Worm (Caenorhabditis elegans) whole organism, L2 larva: Measurements from ENCODE around the gene spp-14.

ENCODE experiments used
- R02D3.7 ChIP-seq: fragments of 150-350 bp; optimal IDR thresholded peaks from 2 replicates; lab custom pipeline; 2014; ENCODE audit warnings: missing biosample characterization, missing genetic modification characterization
- Y55F3AM.14 ChIP-seq: fragments of 200-800 bp; sonication (Bioruptor generic); optimal IDR thresholded peaks from 2 replicates; lab custom pipeline; 2018; ENCODE audit warnings: mild to moderate bottlenecking, missing genetic modification characterization, missing compliant biosample characterization
- ZK546.5 ChIP-seq: sonication (generic microtip); optimal IDR thresholded peaks from 2 replicates; lab custom pipeline; 2017; ENCODE audit warnings: missing biosample characterization, missing genetic modification characterization
- alr-1 ChIP-seq: fragments of 150-350 bp; optimal IDR thresholded peaks from 2 replicates; lab custom pipeline; 2014; ENCODE audit warnings: missing biosample characterization, missing genetic modification characterization
- ama-1 ChIP-seq: fragments of 150-350 bp; optimal IDR thresholded peaks from 2 replicates; lab custom pipeline; 2018; ENCODE audit warnings: inconsistent platforms
- dmd-4 ChIP-seq: sonication (generic microtip); optimal IDR thresholded peaks from 2 replicates; lab custom pipeline; 2017; ENCODE audit warnings: missing biosample characterization, missing genetic modification characterization
- lin-11 ChIP-seq: fragments of 150-350 bp; sonication (generic microtip); optimal IDR thresholded peaks from 2 replicates; lab custom pipeline; 2014; ENCODE audit warnings: missing biosample characterization, missing genetic modification characterization, inconsistent platforms, mixed read lengths
- lin-39 ChIP-seq: fragments of 150-350 bp; optimal IDR thresholded peaks from 2 replicates; lab custom pipeline; 2014; ENCODE audit warnings: missing biosample characterization, missing genetic modification reagents, missing genetic modification characterization
- nhr-77 ChIP-seq: fragments of 150-350 bp; optimal IDR thresholded peaks from 2 replicates; lab custom pipeline; 2014; ENCODE audit warnings: missing biosample characterization, missing genetic modification characterization
- skn-1 ChIP-seq: sonication (generic microtip); optimal IDR thresholded peaks from 2 replicates; lab custom pipeline; 2017; ENCODE audit warnings: missing biosample characterization, missing genetic modification characterization
- snpc-4 ChIP-seq: fragments of 150-350 bp; optimal IDR thresholded peaks from 2 replicates; lab custom pipeline; 2014; ENCODE audit warnings: missing biosample characterization, missing genetic modification characterization
- unc-39 ChIP-seq: fragments of 150-350 bp; optimal IDR thresholded peaks from 2 replicates; lab custom pipeline; 2014; ENCODE audit warnings: missing biosample characterization, missing genetic modification characterization
- unc-62 ChIP-seq: fragments of 150-350 bp; optimal IDR thresholded peaks from 2 replicates; lab custom pipeline; 2014; ENCODE audit warnings: missing biosample characterization, missing genetic modification reagents, missing genetic modification characterization
- zag-1 ChIP-seq: fragments of 150-350 bp; optimal IDR thresholded peaks from 2 replicates; lab custom pipeline; 2014; ENCODE audit warnings: missing biosample characterization, missing genetic modification characterization

DNA sequence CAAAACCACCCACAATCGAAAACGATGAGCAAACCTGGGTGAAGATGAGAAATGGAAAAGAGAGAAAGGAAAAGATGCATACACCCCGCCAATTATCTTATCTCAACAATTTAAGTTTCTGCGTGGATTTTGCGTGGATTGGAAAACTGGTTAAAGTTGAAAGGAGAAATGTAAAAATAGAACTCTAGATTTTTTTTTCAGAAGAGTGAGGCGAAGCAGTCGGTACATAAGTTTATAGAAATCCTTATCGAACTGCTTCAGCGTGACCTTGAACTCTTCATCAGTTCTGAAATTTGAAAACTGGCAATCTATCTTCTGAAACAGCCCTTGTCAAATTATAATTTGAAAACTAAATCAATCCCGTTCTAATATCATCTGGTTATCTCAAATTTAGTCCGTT, 36.7 kb upstream of the spp-14 start, which contains the start of gene clik-2:
- TF ChIP-seq skn-1 (no peak), Y55F3AM.14 (GFP tag; lab: Kevin White, UChicago) (no peak), zag-1 (tag; lab: Kevin White, UChicago) (no peak), ama-1 (lab: Kevin White, UChicago) (no peak), R02D3.7 (no peak), unc-39 (no peak), snpc-4 (tag; lab: Kevin White, UChicago) (no peak), lin-39 (tag; lab: Kevin White, UChicago) (no peak), unc-62 (no peak), nhr-77 (tag; lab: Kevin White, UChicago) (no peak), ZK546.5 (tag; lab: Kevin White, UChicago) (no peak), alr-1 (no peak), dmd-4 (no peak), lin-11 (tag; lab: Kevin White, UChicago) (no peak)
